Worm (Caenorhabditis elegans) whole organism, L4/young adult: Measurements from ENCODE around the gene apm-3.

Experiments
- W03F9.2 ChIP-seq: fragments of 150-350 bp; optimal IDR thresholded peaks from 2 replicates; lab custom pipeline; 2014; ENCODE audit warnings: missing biosample characterization, missing genetic modification characterization
- dao-5 ChIP-seq: sonication (generic microtip); optimal IDR thresholded peaks from 2 replicates; lab custom pipeline; 2016; ENCODE audit warnings: missing genotype, missing genetic modification characterization, moderate library complexity, missing compliant biosample characterization
- him-1 ChIP-seq: sonication (generic microtip); optimal IDR thresholded peaks from 2 replicates; lab custom pipeline; 2016; ENCODE audit warnings: missing genotype, missing genetic modification reagents, missing genetic modification characterization, missing compliant biosample characterization

ce11 chrX:992650-993403, 38.1 kb downstream of the apm-3 start:
- TF ChIP-seq him-1: peak; percentile 79
- no peak for TF ChIP-seq W03F9.2
- TF ChIP-seq dao-5 (tag; lab: Kevin White, UChicago): no peak
